Worm (Caenorhabditis elegans) whole organism, mixed stage, embryonic: ENCODE results near the gene ZC404.1.
A peak's percentile ranks its signal among the peaks of the same experiment; 100 is the strongest.

Source experiments
- M03D4.4 ChIP-seq: sonication (generic microtip); optimal IDR thresholded peaks from 2 replicates; lab custom pipeline; 2017; ENCODE audit warnings: mild to moderate bottlenecking, missing genetic modification characterization, missing compliant biosample characterization
- bed-3 ChIP-seq: fragments of 200-800 bp; sonication (Bioruptor generic); optimal IDR thresholded peaks from 3 replicates; lab custom pipeline; 2018; ENCODE audit warnings: mild to moderate bottlenecking, missing genetic modification characterization, moderate library complexity, missing compliant biosample characterization
- blmp-1 ChIP-seq: fragments of 150-350 bp; optimal IDR thresholded peaks from 2 replicates; lab custom pipeline; 2014; ENCODE audit warnings: missing biosample characterization, missing genetic modification characterization
- ceh-39 ChIP-seq: fragments of 150-350 bp; optimal IDR thresholded peaks from 2 replicates; lab custom pipeline; 2014; ENCODE audit warnings: missing biosample characterization, missing genetic modification characterization
- ceh-43 ChIP-seq: fragments of 200-800 bp; sonication (Bioruptor generic); optimal IDR thresholded peaks from 2 replicates; lab custom pipeline; 2018; ENCODE audit warnings: mild to moderate bottlenecking, missing genetic modification characterization, moderate library complexity, missing compliant biosample characterization
- ceh-83 ChIP-seq: fragments of 200-800 bp; sonication (Bioruptor generic); optimal IDR thresholded peaks from 2 replicates; lab custom pipeline; 2018; ENCODE audit warnings: mild to moderate bottlenecking, missing genetic modification characterization, missing compliant biosample characterization
- ces-1 ChIP-seq: fragments of 150-350 bp; optimal IDR thresholded peaks from 2 replicates; lab custom pipeline; 2014; ENCODE audit warnings: missing biosample characterization, missing genetic modification reagents, missing genetic modification characterization
- cnd-1 ChIP-seq: fragments of 200-800 bp; sonication (Bioruptor generic); optimal IDR thresholded peaks from 2 replicates; lab custom pipeline; 2018; ENCODE audit warnings: mild to moderate bottlenecking, missing genetic modification characterization, missing compliant biosample characterization
- drap-1 ChIP-seq: fragments of 200-800 bp; sonication (Bioruptor generic); optimal IDR thresholded peaks from 3 replicates; lab custom pipeline; 2018; ENCODE audit warnings: mild to moderate bottlenecking, missing genetic modification characterization, missing compliant biosample characterization
- elt-1 ChIP-seq: sonication (generic microtip); optimal IDR thresholded peaks from 2 replicates; lab custom pipeline; 2017; ENCODE audit warnings: missing genetic modification characterization, mild to moderate bottlenecking, missing compliant biosample characterization, antibody characterized with exemption, moderate library complexity, borderline replicate concordance; ENCODE audit not compliant: insufficient read depth
- elt-3 ChIP-seq: fragments of 150-350 bp; optimal IDR thresholded peaks from 2 replicates; lab custom pipeline; 2014; ENCODE audit warnings: missing biosample characterization, missing genetic modification characterization
- flh-1 ChIP-seq: fragments of 200-800 bp; sonication (Bioruptor generic); optimal IDR thresholded peaks from 2 replicates; lab custom pipeline; 2018; ENCODE audit warnings: mild to moderate bottlenecking, missing genetic modification characterization, moderate library complexity, missing compliant biosample characterization
- ham-2 ChIP-seq: fragments of 200-800 bp; sonication (Bioruptor generic); optimal IDR thresholded peaks from 2 replicates; lab custom pipeline; 2018; ENCODE audit warnings: mild to moderate bottlenecking, missing genetic modification characterization, missing compliant biosample characterization
- hlh-1 ChIP-seq: fragments of 150-350 bp; optimal IDR thresholded peaks from 2 replicates; lab custom pipeline; 2014; ENCODE audit warnings: missing biosample characterization, missing genetic modification reagents, missing genetic modification characterization
- lin-13 ChIP-seq: fragments of 150-350 bp; optimal IDR thresholded peaks from 2 replicates; lab custom pipeline; 2014; ENCODE audit warnings: missing biosample characterization, missing genetic modification characterization
- lin-32 ChIP-seq: fragments of 200-800 bp; sonication (Bioruptor generic); optimal IDR thresholded peaks from 2 replicates; lab custom pipeline; 2018; ENCODE audit warnings: mild to moderate bottlenecking, missing genetic modification characterization, missing compliant biosample characterization
- lsy-2 ChIP-seq: fragments of 150-350 bp; optimal IDR thresholded peaks from 2 replicates; lab custom pipeline; 2014; ENCODE audit warnings: missing biosample characterization, missing genetic modification characterization
- mab-5 ChIP-seq: fragments of 150-350 bp; optimal IDR thresholded peaks from 2 replicates; lab custom pipeline; 2014; ENCODE audit warnings: missing biosample characterization, missing genetic modification characterization
- mep-1 ChIP-seq: fragments of 150-350 bp; optimal IDR thresholded peaks from 2 replicates; lab custom pipeline; 2017; ENCODE audit warnings: missing biosample characterization, missing genetic modification reagents, missing genetic modification characterization, inconsistent platforms
- mls-2 ChIP-seq: sonication (generic microtip); optimal IDR thresholded peaks from 2 replicates; lab custom pipeline; 2016; ENCODE audit warnings: mild to moderate bottlenecking, missing genetic modification characterization, moderate library complexity, missing compliant biosample characterization
- nhr-12 ChIP-seq: fragments of 150-350 bp; optimal IDR thresholded peaks from 2 replicates; lab custom pipeline; 2014; ENCODE audit warnings: missing biosample characterization, missing genetic modification characterization
- nhr-2 ChIP-seq: fragments of 150-350 bp; optimal IDR thresholded peaks from 2 replicates; lab custom pipeline; 2014; ENCODE audit warnings: missing biosample characterization, missing genetic modification characterization
- nhr-237 ChIP-seq: fragments of 150-350 bp; optimal IDR thresholded peaks from 2 replicates; lab custom pipeline; 2014; ENCODE audit warnings: missing biosample characterization, missing genetic modification characterization
- nhr-28 ChIP-seq: fragments of 150-350 bp; optimal IDR thresholded peaks from 2 replicates; lab custom pipeline; 2014; ENCODE audit warnings: missing biosample characterization, missing genetic modification characterization
- nhr-76 ChIP-seq: sonication (generic microtip); optimal IDR thresholded peaks from 2 replicates; lab custom pipeline; 2017; ENCODE audit warnings: missing biosample characterization, missing genetic modification characterization
- pha-4 ChIP-seq: fragments of 150-350 bp; optimal IDR thresholded peaks from 2 replicates; lab custom pipeline; 2018; ENCODE audit warnings: missing biosample characterization, missing genetic modification reagents, missing genetic modification characterization
- sem-2 ChIP-seq: fragments of 200-800 bp; sonication (Bioruptor generic); optimal IDR thresholded peaks from 2 replicates; lab custom pipeline; 2018; ENCODE audit warnings: mild to moderate bottlenecking, missing genetic modification characterization, missing compliant biosample characterization
- snpc-4 ChIP-seq: fragments of 150-350 bp; optimal IDR thresholded peaks from 2 replicates; lab custom pipeline; 2014; ENCODE audit warnings: missing biosample characterization, missing genetic modification characterization
- sptf-1 ChIP-seq: sonication (generic microtip); optimal IDR thresholded peaks from 2 replicates; lab custom pipeline; 2017; ENCODE audit warnings: mild to moderate bottlenecking, missing genetic modification characterization, moderate library complexity, missing compliant biosample characterization
- tbx-8 ChIP-seq: fragments of 200-800 bp; sonication (Bioruptor generic); optimal IDR thresholded peaks from 2 replicates; lab custom pipeline; 2018; ENCODE audit warnings: mild to moderate bottlenecking, missing genetic modification characterization, moderate library complexity, missing compliant biosample characterization
- unc-120 ChIP-seq: sonication (generic microtip); optimal IDR thresholded peaks from 2 replicates; lab custom pipeline; 2017; ENCODE audit warnings: missing genetic modification characterization, missing compliant biosample characterization; ENCODE audit not compliant: poor library complexity, severe bottlenecking
- unc-39 ChIP-seq: fragments of 150-350 bp; optimal IDR thresholded peaks from 2 replicates; lab custom pipeline; 2014; ENCODE audit warnings: missing biosample characterization, missing genetic modification characterization
- unc-62 ChIP-seq: fragments of 150-350 bp; optimal IDR thresholded peaks from 2 replicates; lab custom pipeline; 2014; ENCODE audit warnings: missing biosample characterization, missing genetic modification reagents, missing genetic modification characterization
- zip-8 ChIP-seq: fragments of 150-350 bp; optimal IDR thresholded peaks from 2 replicates; lab custom pipeline; 2014; ENCODE audit warnings: missing biosample characterization, missing genetic modification characterization
- ztf-11 ChIP-seq: fragments of 150-350 bp; optimal IDR thresholded peaks from 2 replicates; lab custom pipeline; 2014; ENCODE audit warnings: missing biosample characterization, missing genetic modification characterization

Gene ZC404.1

DNA sequence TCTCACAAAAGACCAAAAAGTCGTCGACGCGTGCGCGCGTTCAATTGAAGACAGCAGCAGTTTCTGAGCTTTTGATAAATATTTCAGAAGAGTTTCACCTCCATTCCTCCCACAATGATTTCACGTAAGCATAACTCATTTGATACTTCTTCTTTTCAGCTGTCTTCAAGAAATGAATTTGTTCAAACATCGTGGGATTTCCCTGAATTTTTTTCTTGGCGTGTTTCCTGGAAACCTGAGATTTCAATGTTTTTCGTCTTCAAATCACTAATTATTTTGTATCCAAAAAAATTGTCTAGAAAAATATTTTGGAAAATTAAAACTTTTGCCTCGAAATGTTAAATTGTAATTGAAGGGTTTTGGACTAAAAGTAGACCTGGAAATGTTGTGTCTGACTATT lies 15.5 kb upstream of the ZC404.1 start:
- no peak for TF ChIP-seq blmp-1 (tag; lab: Kevin White, UChicago)
- TF ChIP-seq nhr-76: no peak
- no peak for TF ChIP-seq zip-8
- TF ChIP-seq tbx-8 (GFP tag; lab: Kevin White, UChicago): no peak
- TF ChIP-seq lsy-2 (tag; lab: Kevin White, UChicago): no peak

DNA sequence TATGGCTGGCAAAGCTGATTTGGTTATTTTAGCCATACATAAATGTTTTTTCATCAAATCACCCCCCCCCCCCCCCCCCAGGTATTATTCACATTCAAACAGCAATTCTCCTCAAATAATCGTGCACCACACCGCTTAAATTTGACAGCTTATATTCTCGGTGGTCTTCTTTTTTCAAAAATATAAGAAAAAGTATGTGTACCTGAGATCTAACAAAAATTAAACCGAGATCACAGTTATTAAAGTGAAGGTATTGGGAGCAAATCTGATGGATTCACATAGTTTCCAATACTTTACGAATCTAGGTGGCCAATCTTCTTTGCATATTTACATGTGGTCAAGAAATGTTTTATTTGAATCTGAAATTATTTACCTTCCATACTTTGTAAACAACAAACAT lies 13.8 kb upstream of the ZC404.1 start, which contains the start of gene ZC404.15:
Gene ZC404.15, plus strand, starts transcription at position 301 of the 400 bp plus-strand sequence.
- TF ChIP-seq snpc-4 (tag; lab: Kevin White, UChicago): no peak
- TF ChIP-seq unc-120: no peak
- TF ChIP-seq nhr-28 (tag; lab: Kevin White, UChicago): no peak
- no peak for TF ChIP-seq mls-2
- no peak for TF ChIP-seq blmp-1 (tag; lab: Kevin White, UChicago)
- TF ChIP-seq nhr-76: no peak
- no peak for TF ChIP-seq hlh-1 (tag; lab: Kevin White, UChicago)
- TF ChIP-seq drap-1 (GFP tag; lab: Kevin White, UChicago): no peak
- no peak for TF ChIP-seq nhr-237 (tag; lab: Kevin White, UChicago)
- TF ChIP-seq ceh-43 (GFP tag; lab: Kevin White, UChicago): no peak
- TF ChIP-seq nhr-12 (tag; lab: Kevin White, UChicago): no peak
- no peak for TF ChIP-seq ceh-83 (GFP tag; lab: Kevin White, UChicago)
- no peak for TF ChIP-seq elt-1 (tag; lab: Kevin White, UChicago)
- no peak for TF ChIP-seq M03D4.4
- TF ChIP-seq sem-2 (GFP tag; lab: Kevin White, UChicago): no peak
- TF ChIP-seq ces-1 (GFP tag; lab: Kevin White, UChicago): no peak
- TF ChIP-seq cnd-1 (tag; lab: Kevin White, UChicago): no peak

DNA sequence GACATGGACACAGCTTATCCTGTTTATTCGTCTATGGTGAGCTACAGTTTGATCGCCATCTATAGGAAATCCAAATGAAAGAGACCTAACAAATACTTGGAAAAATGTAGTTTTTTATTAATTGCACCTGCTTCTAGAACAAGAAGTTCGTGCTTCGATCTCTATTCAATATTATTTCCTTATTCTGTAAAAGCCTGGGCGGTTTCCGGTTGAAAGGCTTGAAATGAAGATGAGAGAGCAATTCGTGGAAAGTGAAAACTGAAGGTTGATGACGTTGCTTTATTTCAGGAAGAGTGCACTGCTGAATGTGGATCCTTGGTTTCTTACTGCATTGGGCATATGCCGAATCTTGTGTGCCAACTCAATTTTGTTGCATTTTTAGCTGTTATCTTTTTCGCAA lies 13.3 kb upstream of the ZC404.1 start:
- TF ChIP-seq nhr-2 (tag; lab: Kevin White, UChicago): no peak
- no peak for TF ChIP-seq blmp-1 (tag; lab: Kevin White, UChicago)
- TF ChIP-seq unc-39 (tag; lab: Kevin White, UChicago): no peak
- TF ChIP-seq ceh-83 (GFP tag; lab: Kevin White, UChicago): no peak
- TF ChIP-seq pha-4 (tag; lab: Kevin White, UChicago): no peak
- no peak for TF ChIP-seq nhr-76
- no peak for TF ChIP-seq elt-3 (tag; lab: Kevin White, UChicago)
- TF ChIP-seq unc-62: no peak
- TF ChIP-seq cnd-1 (tag; lab: Kevin White, UChicago): no peak
- no peak for TF ChIP-seq ces-1 (GFP tag; lab: Kevin White, UChicago)
- no peak for TF ChIP-seq nhr-28 (tag; lab: Kevin White, UChicago)
- TF ChIP-seq flh-1 (GFP tag; lab: Kevin White, UChicago): no peak

- TF ChIP-seq flh-1 (GFP tag; lab: Kevin White, UChicago) (no peak), mep-1 (no peak)
- TF ChIP-seq, all 35 proteins: peak for 0
These were observed 11.7 kb upstream of the ZC404.1 start for ce11 chrV:6782260-6782659.

DNA sequence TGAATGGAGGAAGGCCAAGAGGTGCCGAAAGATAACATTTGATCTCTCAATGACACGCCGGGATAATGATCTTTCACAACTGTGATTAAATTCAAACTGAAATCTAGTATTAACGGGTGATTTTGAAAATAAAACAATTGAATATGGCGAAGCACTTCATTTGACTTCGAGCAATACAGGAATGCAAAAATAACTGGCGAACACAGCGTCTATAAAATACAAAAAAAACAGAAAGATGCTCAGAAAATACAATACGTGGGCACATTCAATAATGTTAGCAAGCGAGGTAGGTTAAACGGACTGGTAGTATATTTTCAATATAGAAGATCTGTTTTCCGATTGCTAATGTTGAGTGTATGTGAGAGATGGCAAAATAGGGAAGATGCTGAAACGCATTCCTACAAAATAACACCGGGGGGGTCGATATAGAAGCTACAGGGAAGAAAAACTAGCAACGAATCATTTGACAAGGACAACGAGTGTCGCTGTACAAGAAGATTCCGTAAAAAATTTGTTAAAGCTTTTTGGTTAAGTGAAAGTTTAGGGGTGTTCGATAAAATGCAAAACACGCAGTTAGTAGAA lies 10.9 kb upstream of the ZC404.1 start:
- TF ChIP-seq tbx-8 (GFP tag; lab: Kevin White, UChicago) (no peak), mls-2 (no peak), nhr-237 (tag; lab: Kevin White, UChicago) (no peak)

ce11 chrV:6784853-6785492 lies 9.0 kb upstream of the ZC404.1 start, which contains the start of the genes spn-4 and spe-39:
Gene spn-4, minus strand, starts transcription at chrV:6784903.
Gene spe-39, plus strand, starts transcription at chrV:6785451.
- TF ChIP-seq lin-13 (tag; lab: Kevin White, UChicago): peak; percentile 44
- TF ChIP-seq bed-3 (GFP tag; lab: Kevin White, UChicago): no peak
- TF ChIP-seq mep-1: peak; percentile 69
- TF ChIP-seq sem-2 (GFP tag; lab: Kevin White, UChicago): no peak
- no peak for TF ChIP-seq zip-8
- no peak for TF ChIP-seq tbx-8 (GFP tag; lab: Kevin White, UChicago)
- no peak for TF ChIP-seq lin-32 (GFP tag; lab: Kevin White, UChicago)
- TF ChIP-seq hlh-1 (tag; lab: Kevin White, UChicago): peak; percentile 26
- TF ChIP-seq sptf-1: peak; percentile 69
- TF ChIP-seq blmp-1 (tag; lab: Kevin White, UChicago): peak; percentile 30
- TF ChIP-seq nhr-2 (tag; lab: Kevin White, UChicago): peak; percentile 29
- TF ChIP-seq ceh-43 (GFP tag; lab: Kevin White, UChicago): no peak
- TF ChIP-seq unc-39 (tag; lab: Kevin White, UChicago): no peak
- peak; percentile 49 for TF ChIP-seq M03D4.4
- TF ChIP-seq ces-1 (GFP tag; lab: Kevin White, UChicago): peak; percentile 79
- TF ChIP-seq nhr-28 (tag; lab: Kevin White, UChicago): no peak
- TF ChIP-seq lsy-2 (tag; lab: Kevin White, UChicago): peak; percentile 49
- no peak for TF ChIP-seq ceh-83 (GFP tag; lab: Kevin White, UChicago)
- peak; percentile 48 for TF ChIP-seq mab-5 (tag; lab: Kevin White, UChicago)
- peak; percentile 13 for TF ChIP-seq ceh-39 (tag; lab: Kevin White, UChicago)
- TF ChIP-seq mls-2: no peak
- TF ChIP-seq ztf-11 (tag; lab: Kevin White, UChicago): peak; percentile 50
- TF ChIP-seq ham-2 (GFP tag; lab: Kevin White, UChicago): peak; percentile 15
- TF ChIP-seq drap-1 (GFP tag; lab: Kevin White, UChicago): no peak
- TF ChIP-seq flh-1 (GFP tag; lab: Kevin White, UChicago): no peak
- TF ChIP-seq cnd-1 (tag; lab: Kevin White, UChicago): no peak
- peak; percentile 38 for TF ChIP-seq nhr-12 (tag; lab: Kevin White, UChicago)
- no peak for TF ChIP-seq unc-62
